Fruit fly (Drosophila melanogaster) whole organism, prepupa: ENCODE results near the gene CG15696.

Experiments used
- Blimp-1 ChIP-seq: fragments of 200-800 bp; sonication (Bioruptor generic); optimal IDR thresholded peaks from 3 replicates; lab custom pipeline; 2017; ENCODE audit warnings: missing biosample characterization, missing genetic modification characterization, mild to moderate bottlenecking, moderate library complexity, missing genetic modification reagents
- CG8632 ChIP-seq: fragments of 200-800 bp; sonication (Bioruptor generic); optimal IDR thresholded peaks from 3 replicates; lab custom pipeline; 2016; ENCODE audit warnings: missing biosample characterization, missing genetic modification characterization
- Hr39 ChIP-seq: fragments of 200-800 bp; sonication (Bioruptor generic); optimal IDR thresholded peaks from 2 replicates; lab custom pipeline; 2016; ENCODE audit warnings: missing biosample characterization, missing genetic modification characterization
- net ChIP-seq: fragments of 200-800 bp; sonication (Bioruptor generic); optimal IDR thresholded peaks from 3 replicates; lab custom pipeline; 2016; ENCODE audit warnings: missing biosample characterization, missing genetic modification characterization

DNA sequence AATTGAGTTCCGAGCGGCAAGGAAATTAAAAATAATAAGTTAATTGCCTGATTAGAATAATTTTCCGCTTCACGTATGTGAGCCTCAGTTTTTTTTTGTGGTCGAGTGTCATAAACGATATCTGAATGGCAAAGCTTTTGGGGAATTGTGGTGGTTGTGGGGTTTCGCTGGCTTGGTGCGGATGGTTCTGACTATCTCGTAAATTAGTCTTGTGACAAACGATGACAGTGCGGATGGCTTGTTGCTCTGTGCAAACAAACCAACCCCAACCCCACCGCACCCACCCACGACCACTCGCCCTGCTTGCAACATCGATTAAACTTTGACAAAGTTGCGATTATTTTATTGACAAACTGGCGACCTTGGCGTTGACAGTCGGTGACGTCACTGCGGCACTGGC is 19.9 kb upstream of the CG15696 start:
- TF ChIP-seq Hr39 (no peak), net (GFP tag; lab: Kevin White, UChicago) (no peak), CG8632 (no peak), Blimp-1 (GFP tag; lab: Kevin White, UChicago) (no peak)
